Worm (Caenorhabditis elegans) whole organism, young adult: ENCODE results near the gene T14G12.12.

Source experiments
- F49E8.2 ChIP-seq: sonication (generic microtip); optimal IDR thresholded peaks from 3 replicates; lab custom pipeline; 2017; ENCODE audit warnings: missing genetic modification characterization, mild to moderate bottlenecking, missing compliant biosample characterization, antibody characterized with exemption, moderate library complexity; ENCODE audit not compliant: insufficient read depth
- Y53G8AR.9 ChIP-seq: fragments of 200-800 bp; sonication (Bioruptor generic); conservative IDR thresholded peaks from 2 replicates; pipeline ENCODE4 v1.3.6; 2022; ENCODE audit warnings: missing genetic modification reagents, missing genetic modification characterization, missing compliant biosample characterization
- aptf-3 ChIP-seq: fragments of 200-800 bp; sonication (Bioruptor generic); IDR thresholded peaks from 2 replicates; pipeline ENCODE4 v1.3.6; 2022; ENCODE audit warnings: missing genetic modification characterization, missing compliant biosample characterization
- dox-1 ChIP-seq: fragments of 200-800 bp; sonication (Bioruptor generic); IDR thresholded peaks from 2 replicates; pipeline ENCODE4 v1.3.6; 2022; ENCODE audit warnings: missing genetic modification reagents, missing genetic modification characterization, missing compliant biosample characterization
- lag-1 ChIP-seq: fragments of 200-800 bp; sonication (Bioruptor generic); IDR thresholded peaks from 2 replicates; pipeline ENCODE4 v1.3.6; 2022; ENCODE audit warnings: missing genetic modification reagents, missing genetic modification characterization, missing compliant biosample characterization
- mcd-1 ChIP-seq: fragments of 200-800 bp; sonication (Bioruptor generic); IDR thresholded peaks from 2 replicates; pipeline ENCODE4 v1.3.6; 2022; ENCODE audit warnings: missing genetic modification reagents, missing genetic modification characterization, missing compliant biosample characterization
- pha-4 ChIP-seq: fragments of 150-350 bp; sonication (generic microtip); optimal IDR thresholded peaks from 2 replicates; lab custom pipeline; 2014; ENCODE audit warnings: missing biosample characterization, missing genetic modification reagents, missing genetic modification characterization
- sea-2 ChIP-seq: fragments of 200-800 bp; sonication (Bioruptor generic); IDR thresholded peaks from 2 replicates; pipeline ENCODE4 v1.3.6; 2022; ENCODE audit warnings: missing genetic modification characterization, missing compliant biosample characterization
- snpc-3.4 ChIP-seq: sonication (generic microtip); optimal IDR thresholded peaks from 2 replicates; lab custom pipeline; 2017; ENCODE audit warnings: missing genetic modification characterization, mild to moderate bottlenecking, missing compliant biosample characterization, antibody characterized with exemption, moderate library complexity, missing genotype, missing genetic modification reagents
- snpc-4 ChIP-seq, 5 experiments: fragments of 150-350 bp in 1 of 5; sonication (generic microtip) in 4 of 5; optimal IDR thresholded peaks; 2 replicates each; lab custom pipeline; 2014 to 2018; ENCODE audit warnings: missing genetic modification characterization in 5 of 5, missing biosample characterization in 3 of 5, antibody characterized with exemption in 2 of 5, mild to moderate bottlenecking in 2 of 5, missing compliant biosample characterization in 2 of 5, missing genotype in 2 of 5, moderate library complexity in 2 of 5, missing genetic modification reagents in 1 of 5
- ztf-18 ChIP-seq: sonication (generic microtip); optimal IDR thresholded peaks from 2 replicates; lab custom pipeline; 2016; ENCODE audit warnings: missing genotype, mild to moderate bottlenecking, missing genetic modification characterization, missing compliant biosample characterization
- ztf-28 ChIP-seq: fragments of 200-800 bp; sonication (Bioruptor generic); IDR thresholded peaks from 2 replicates; pipeline ENCODE4 v1.3.6; 2022; ENCODE audit warnings: missing genetic modification reagents, missing genetic modification characterization, missing compliant biosample characterization

DNA sequence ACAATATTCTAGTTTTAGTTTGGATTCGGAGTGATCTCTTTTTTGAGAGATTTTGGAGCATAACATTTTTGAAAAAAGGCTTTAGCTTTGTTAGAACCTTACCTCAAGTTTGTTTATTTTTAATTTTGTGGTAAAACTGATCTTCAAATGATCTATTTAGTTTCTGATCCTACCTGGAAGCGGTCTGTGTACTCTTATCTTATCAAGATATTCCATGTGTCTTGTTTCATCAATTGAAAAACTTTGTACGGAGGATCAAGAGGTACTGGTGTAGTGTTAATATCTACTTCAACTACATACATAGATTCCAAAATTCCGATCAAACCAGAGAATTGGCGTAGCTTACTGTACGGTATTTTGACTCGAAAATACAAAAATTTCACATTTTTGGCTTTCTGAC is 2.5 kb downstream of the T14G12.12 start:
- no peak for TF ChIP-seq ztf-18
- no peak for TF ChIP-seq lag-1 (GFP tag; lab: Robert Waterston, UW)
- TF ChIP-seq snpc-4 (GFP tag; optimal IDR thresholded peaks at IDR 0.05; lab: Kevin White, UChicago): no peak
- TF ChIP-seq snpc-4 (tag; optimal IDR thresholded peaks at IDR 0.05; lab: Kevin White, UChicago): no peak
- no peak for TF ChIP-seq ztf-28 (GFP tag; lab: Robert Waterston, UW)
- TF ChIP-seq F49E8.2 (tag; lab: Kevin White, UChicago): no peak
- no peak for TF ChIP-seq Y53G8AR.9 (GFP tag; lab: Robert Waterston, UW)
- no peak for TF ChIP-seq mcd-1 (GFP tag; lab: Robert Waterston, UW)
- TF ChIP-seq dox-1: no peak
- TF ChIP-seq sea-2 (GFP tag; lab: Robert Waterston, UW): no peak
- TF ChIP-seq aptf-3 (GFP tag; lab: Robert Waterston, UW): no peak
- TF ChIP-seq snpc-3.4 (tag; lab: Kevin White, UChicago): no peak
- no peak for TF ChIP-seq pha-4 (tag; lab: Kevin White, UChicago)
